Fruit fly (Drosophila melanogaster) whole organism, wandering third instar larva: ENCODE data around the gene Ant2.

Experiments
- Abd-B ChIP-seq: fragments of >200 bp; optimal IDR thresholded peaks from 2 replicates; lab custom pipeline; 2017; ENCODE audit warnings: missing biosample characterization, missing genetic modification characterization
- CG32264 ChIP-seq: fragments of 200-800 bp; sonication (Bioruptor generic); optimal IDR thresholded peaks from 2 replicates; lab custom pipeline; 2016; ENCODE audit warnings: missing biosample characterization, missing genetic modification characterization
- CG9705 ChIP-seq: fragments of 200-800 bp; sonication (Bioruptor generic); optimal IDR thresholded peaks from 2 replicates; lab custom pipeline; 2018; ENCODE audit warnings: missing biosample characterization, mild to moderate bottlenecking, missing genetic modification characterization
- CrebA ChIP-seq: fragments of 200-800 bp; sonication (Bioruptor generic); optimal IDR thresholded peaks from 2 replicates; lab custom pipeline; 2016; ENCODE audit warnings: missing biosample characterization, mild to moderate bottlenecking, missing genetic modification characterization, borderline replicate concordance
- Dfd ChIP-seq: fragments of >200 bp; optimal IDR thresholded peaks from 2 replicates; lab custom pipeline; 2017; ENCODE audit warnings: missing biosample characterization, missing genetic modification characterization
- Dif ChIP-seq: fragments of 200-275, 200-300 bp; sonication (Bioruptor generic); optimal IDR thresholded peaks from 2 replicates; lab custom pipeline; 2018; ENCODE audit warnings: missing biosample characterization, missing genetic modification characterization; ENCODE audit not compliant: partially characterized antibody
- GATAd ChIP-seq: sonication (Bioruptor generic); optimal IDR thresholded peaks from 2 replicates; lab custom pipeline; 2016; ENCODE audit warnings: missing biosample characterization, missing genetic modification characterization
- HLH106 ChIP-seq: fragments of 200-800 bp; optimal IDR thresholded peaks from 3 replicates; lab custom pipeline; 2019; ENCODE audit warnings: missing biosample characterization, mild to moderate bottlenecking, missing genetic modification characterization, moderate library complexity
- Hnf4 ChIP-seq: fragments of 200-800 bp; sonication (Bioruptor generic); optimal IDR thresholded peaks from 2 replicates; lab custom pipeline; 2016; ENCODE audit warnings: missing biosample characterization, mild to moderate bottlenecking, missing genetic modification characterization
- Hr78 ChIP-seq: fragments of >200 bp; optimal IDR thresholded peaks from 2 replicates; lab custom pipeline; 2017; ENCODE audit warnings: missing biosample characterization, missing genetic modification characterization
- Hr83 ChIP-seq: fragments of 200-300 bp; sonication (Bioruptor generic); optimal IDR thresholded peaks from 2 replicates; lab custom pipeline; 2016; ENCODE audit warnings: missing biosample characterization, mild to moderate bottlenecking, missing genetic modification characterization, moderate library complexity; ENCODE audit not compliant: poor library complexity, severe bottlenecking
- Jra ChIP-seq: sonication (Bioruptor generic); optimal IDR thresholded peaks from 2 replicates; lab custom pipeline; 2016; ENCODE audit warnings: missing biosample characterization, missing genetic modification characterization
- Mio ChIP-seq: sonication (Bioruptor generic); optimal IDR thresholded peaks from 2 replicates; lab custom pipeline; 2016; ENCODE audit warnings: missing biosample characterization, missing genetic modification characterization
- Myc ChIP-seq: fragments of >200 bp; optimal IDR thresholded peaks from 2 replicates; lab custom pipeline; 2017
- N ChIP-seq: fragments of >200 bp; optimal IDR thresholded peaks from 2 replicates; lab custom pipeline; 2018; ENCODE audit warnings: missing biosample characterization, missing external identifiers, missing genetic modification characterization
- OdsH ChIP-seq: fragments of 200-800 bp; sonication (Bioruptor generic); optimal IDR thresholded peaks from 2 replicates; lab custom pipeline; 2016; ENCODE audit warnings: missing biosample characterization, mild to moderate bottlenecking, missing genetic modification characterization
- Rel ChIP-seq, 2 experiments: fragments of 200-800 bp; sonication (Bioruptor generic) in 1 of 2; optimal IDR thresholded peaks; 2 replicates in 1 of 2; 3 replicates in 1 of 2; lab custom pipeline; 2016 to 2019; ENCODE audit warnings: mild to moderate bottlenecking in 2 of 2, missing biosample characterization in 2 of 2, missing genetic modification characterization in 2 of 2, moderate library complexity in 1 of 2
- Sp1 ChIP-seq: fragments of 200-800 bp; sonication (Bioruptor generic); optimal IDR thresholded peaks from 3 replicates; lab custom pipeline; 2019; ENCODE audit warnings: missing biosample characterization, mild to moderate bottlenecking, missing genetic modification characterization, moderate library complexity
- Vsx2 ChIP-seq: fragments of 200-300, 225-300 bp; sonication (Bioruptor generic); optimal IDR thresholded peaks from 2 replicates; lab custom pipeline; 2018; ENCODE audit warnings: missing biosample characterization, missing genetic modification characterization; ENCODE audit not compliant: partially characterized antibody
- br ChIP-seq: fragments of 200-800 bp; sonication (Bioruptor generic); optimal IDR thresholded peaks from 2 replicates; lab custom pipeline; 2016; ENCODE audit warnings: missing biosample characterization, missing genetic modification characterization
- brk ChIP-seq: fragments of 200-800 bp; sonication (Bioruptor generic); optimal IDR thresholded peaks from 2 replicates; lab custom pipeline; 2016; ENCODE audit warnings: missing biosample characterization, mild to moderate bottlenecking, missing genetic modification characterization
- dl ChIP-seq, 2 experiments: fragments of 175-275, 200-275 bp in 1 of 2; fragments of 200-275 bp in 1 of 2; sonication (Bioruptor generic); optimal IDR thresholded peaks; lab custom pipeline; 2018; ENCODE audit warnings: mild to moderate bottlenecking in 2 of 2, missing biosample characterization in 2 of 2, missing genetic modification characterization in 2 of 2, moderate library complexity in 2 of 2; ENCODE audit not compliant: partially characterized antibody in 2 of 2, insufficient read depth in 1 of 2
- dmrt93B ChIP-seq: fragments of 200-800 bp; sonication (Bioruptor generic); optimal IDR thresholded peaks from 2 replicates; lab custom pipeline; 2018; ENCODE audit warnings: missing biosample characterization, mild to moderate bottlenecking, missing genetic modification characterization
- dsf ChIP-seq: sonication (Bioruptor generic); optimal IDR thresholded peaks from 2 replicates; lab custom pipeline; 2016; ENCODE audit warnings: missing biosample characterization, missing genetic modification characterization, borderline replicate concordance
- ey ChIP-seq: fragments of 200-800 bp; sonication (Bioruptor generic); optimal IDR thresholded peaks from 2 replicates; lab custom pipeline; 2016; ENCODE audit warnings: missing biosample characterization, missing genetic modification characterization
- foxo ChIP-seq, 2 experiments: fragments of 200-800 bp; sonication (Bioruptor generic); optimal IDR thresholded peaks; 2 replicates in 1 of 2; 3 replicates in 1 of 2; lab custom pipeline; 2016 to 2017; ENCODE audit warnings: missing biosample characterization in 2 of 2, missing genetic modification characterization in 2 of 2
- fru ChIP-seq: fragments of 200-800 bp; sonication (Bioruptor generic); optimal IDR thresholded peaks from 3 replicates; lab custom pipeline; 2016; ENCODE audit warnings: missing biosample characterization, mild to moderate bottlenecking, missing genetic modification characterization
- h ChIP-seq: fragments of 200-800 bp; sonication (Bioruptor generic); optimal IDR thresholded peaks from 3 replicates; lab custom pipeline; 2016; ENCODE audit warnings: missing biosample characterization, mild to moderate bottlenecking, missing genetic modification characterization
- jim ChIP-seq: fragments of 175-275, 200-325 bp; sonication (Bioruptor generic); optimal IDR thresholded peaks from 2 replicates; lab custom pipeline; 2016; ENCODE audit warnings: missing biosample characterization, mild to moderate bottlenecking, missing genetic modification characterization
- lola ChIP-seq: fragments of >200 bp; optimal IDR thresholded peaks from 2 replicates; lab custom pipeline; 2017; ENCODE audit warnings: missing biosample characterization, missing genetic modification characterization
- pan ChIP-seq: fragments of >200 bp; optimal IDR thresholded peaks from 2 replicates; lab custom pipeline; 2017
- psq ChIP-seq: fragments of 200-800 bp; sonication (Bioruptor generic); optimal IDR thresholded peaks from 3 replicates; lab custom pipeline; 2017; ENCODE audit warnings: missing biosample characterization, mild to moderate bottlenecking, missing genetic modification characterization, moderate library complexity
- rgr ChIP-seq: fragments of 200-800 bp; sonication (Bioruptor generic); optimal IDR thresholded peaks from 3 replicates; lab custom pipeline; 2016; ENCODE audit warnings: missing biosample characterization, mild to moderate bottlenecking, missing genetic modification characterization
- sage ChIP-seq: fragments of 200-800 bp; sonication (Bioruptor generic); optimal IDR thresholded peaks from 2 replicates; lab custom pipeline; 2016; ENCODE audit warnings: missing biosample characterization, mild to moderate bottlenecking, missing genetic modification characterization
- sv ChIP-seq: fragments of 200-800 bp; sonication (Bioruptor generic); optimal IDR thresholded peaks from 3 replicates; lab custom pipeline; 2016; ENCODE audit warnings: missing biosample characterization, missing genetic modification characterization
- tai ChIP-seq: sonication (Bioruptor generic); optimal IDR thresholded peaks from 2 replicates; lab custom pipeline; 2016; ENCODE audit warnings: missing biosample characterization, missing genetic modification characterization
- usp ChIP-seq: fragments of >200 bp; optimal IDR thresholded peaks from 2 replicates; lab custom pipeline; 2017; ENCODE audit warnings: missing biosample characterization, missing genetic modification characterization
- woc ChIP-seq: sonication (Bioruptor generic); optimal IDR thresholded peaks from 2 replicates; lab custom pipeline; 2016; ENCODE audit warnings: missing biosample characterization, mild to moderate bottlenecking, missing genetic modification characterization

Gene Ant2

dm6 chrX:10786443-10787097, at the start of gene Ant2, which contains the start of gene sesB:
Gene Ant2 (minus strand): TSS chrX:10786907.
Gene sesB (minus strand): TSS chrX:10786958.
- TF ChIP-seq HLH106 (tag; lab: Kevin White, UChicago) (no peak), usp (no peak), Hr83 (no peak), CrebA (GFP tag; lab: Kevin White, UChicago) (no peak), tai (no peak), Mio (GFP tag; lab: Kevin White, UChicago) (no peak), Rel (GFP tag; optimal IDR thresholded peaks at IDR 0.05; lab: Kevin White, UChicago) (no peak), Rel (tag; optimal IDR thresholded peaks at IDR 0.05; lab: Kevin White, UChicago) (peak; percentile 6), h (GFP tag; lab: Kevin White, UChicago) (no peak), sage (no peak), Abd-B (GFP tag; lab: Kevin White, UChicago) (no peak), brk (GFP tag; lab: Kevin White, UChicago) (no peak), Dfd (GFP tag; lab: Kevin White, UChicago) (no peak), Hr78 (GFP tag; lab: Kevin White, UChicago) (no peak), Jra (GFP tag; lab: Kevin White, UChicago) (no peak), Hnf4 (GFP tag; lab: Kevin White, UChicago) (no peak), Sp1 (GFP tag; lab: Kevin White, UChicago) (no peak), sv (no peak), Dif (peak; percentile 62)

dm6 chrX:10835631-10836030, 48.9 kb upstream of the Ant2 start:
- TF ChIP-seq pan (lab: Kevin White, UChicago) (peak; percentile 67), rgr (GFP tag; lab: Kevin White, UChicago) (no peak), OdsH (GFP tag; lab: Kevin White, UChicago) (no peak), N (no peak), CG32264 (GFP tag; lab: Kevin White, UChicago) (no peak), Abd-B (GFP tag; lab: Kevin White, UChicago) (no peak), Rel (GFP tag; optimal IDR thresholded peaks at IDR 0.05; lab: Kevin White, UChicago) (no peak), Rel (tag; optimal IDR thresholded peaks at IDR 0.05; lab: Kevin White, UChicago) (no peak)

dm6 chrX:10832369-10832768, 45.7 kb upstream of the Ant2 start:
- TF ChIP-seq CG9705 (GFP tag; lab: Kevin White, UChicago) (peak; percentile 65), jim (GFP tag; lab: Kevin White, UChicago) (no peak), pan (lab: Kevin White, UChicago) (no peak), woc (GFP tag; lab: Kevin White, UChicago) (no peak), Vsx2 (GFP tag; lab: Kevin White, UChicago) (no peak), h (GFP tag; lab: Kevin White, UChicago) (peak; percentile 46), foxo (GFP tag; optimal IDR thresholded peaks at IDR 0.05; lab: Kevin White, UChicago) (peak in 1 of 2 experiments; percentile 73), Hr78 (GFP tag; lab: Kevin White, UChicago) (no peak), HLH106 (tag; lab: Kevin White, UChicago) (peak; percentile 65), dmrt93B (GFP tag; lab: Kevin White, UChicago) (peak; percentile 44), Hnf4 (GFP tag; lab: Kevin White, UChicago) (peak; percentile 51), Hr83 (peak; percentile 23), Dfd (GFP tag; lab: Kevin White, UChicago) (no peak), Dif (no peak), CG32264 (GFP tag; lab: Kevin White, UChicago) (no peak), psq (peak; percentile 39), brk (GFP tag; lab: Kevin White, UChicago) (no peak), Mio (GFP tag; lab: Kevin White, UChicago) (no peak), Rel (GFP tag; optimal IDR thresholded peaks at IDR 0.05; lab: Kevin White, UChicago) (no peak), Rel (tag; optimal IDR thresholded peaks at IDR 0.05; lab: Kevin White, UChicago) (no peak), sage (no peak), fru (peak; percentile 39), Abd-B (GFP tag; lab: Kevin White, UChicago) (no peak), GATAd (GFP tag; lab: Kevin White, UChicago) (peak; percentile 17), rgr (GFP tag; lab: Kevin White, UChicago) (peak; percentile 65), usp (no peak), dsf (GFP tag; lab: Kevin White, UChicago) (no peak), br (GFP tag; lab: Kevin White, UChicago) (peak; percentile 13), sv (peak; percentile 57), Jra (GFP tag; lab: Kevin White, UChicago) (no peak), Myc (lab: Kevin White, UChicago) (peak; percentile 93), N (no peak), tai (peak; percentile 62), CrebA (GFP tag; lab: Kevin White, UChicago) (no peak), lola (GFP tag; lab: Kevin White, UChicago) (no peak), ey (peak; percentile 42), dl (GFP tag; optimal IDR thresholded peaks at IDR 0.05; lab: Kevin White, UChicago; ENCODE audit: insufficient read depth in 1 of 2, partially characterized antibody in 2 of 2) (no peak), OdsH (GFP tag; lab: Kevin White, UChicago) (peak; percentile 51), Sp1 (GFP tag; lab: Kevin White, UChicago) (no peak)
